Worm (Caenorhabditis elegans) whole organism, L4/young adult: ENCODE data around the gene H04J21.4.

Source experiments
- W03F9.2 ChIP-seq: fragments of 150-350 bp; optimal IDR thresholded peaks from 2 replicates; lab custom pipeline; 2014; ENCODE audit warnings: missing biosample characterization, missing genetic modification characterization
- him-1 ChIP-seq: sonication (generic microtip); optimal IDR thresholded peaks from 2 replicates; lab custom pipeline; 2016; ENCODE audit warnings: missing genotype, missing genetic modification reagents, missing genetic modification characterization, missing compliant biosample characterization

DNA sequence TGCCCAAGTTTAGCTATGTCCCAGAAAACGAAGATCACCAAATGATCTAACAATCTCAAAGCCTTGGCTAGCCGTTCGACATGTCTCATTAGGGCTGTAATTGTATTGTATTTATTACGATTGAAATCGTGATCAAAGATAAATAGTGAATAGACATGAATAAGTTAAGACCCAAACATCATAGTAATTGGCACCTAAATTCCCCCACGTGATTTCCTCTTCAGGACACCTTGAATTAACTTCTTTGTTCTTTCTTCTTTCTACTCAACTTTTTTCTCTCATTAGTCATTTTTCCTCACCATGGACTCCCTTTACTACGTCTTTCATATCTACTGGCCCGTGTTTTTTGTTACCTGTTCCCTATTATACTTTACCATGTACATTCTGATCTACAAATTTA is 5.7 kb downstream of the H04J21.4 start, which contains the start of gene srd-69:
- TF ChIP-seq W03F9.2 (no peak), him-1 (no peak)
